Fruit fly (Drosophila melanogaster) whole organism, wandering third instar larva: ENCODE data around the gene CG7968.

Source experiments
- Abd-B ChIP-seq: fragments of >200 bp; optimal IDR thresholded peaks from 2 replicates; lab custom pipeline; 2017; ENCODE audit warnings: missing biosample characterization, missing genetic modification characterization
- CG32264 ChIP-seq: fragments of 200-800 bp; sonication (Bioruptor generic); optimal IDR thresholded peaks from 2 replicates; lab custom pipeline; 2016; ENCODE audit warnings: missing biosample characterization, missing genetic modification characterization
- CG9705 ChIP-seq: fragments of 200-800 bp; sonication (Bioruptor generic); optimal IDR thresholded peaks from 2 replicates; lab custom pipeline; 2018; ENCODE audit warnings: missing biosample characterization, mild to moderate bottlenecking, missing genetic modification characterization
- CrebA ChIP-seq: fragments of 200-800 bp; sonication (Bioruptor generic); optimal IDR thresholded peaks from 2 replicates; lab custom pipeline; 2016; ENCODE audit warnings: missing biosample characterization, mild to moderate bottlenecking, missing genetic modification characterization, borderline replicate concordance
- Dif ChIP-seq: fragments of 200-275, 200-300 bp; sonication (Bioruptor generic); optimal IDR thresholded peaks from 2 replicates; lab custom pipeline; 2018; ENCODE audit warnings: missing biosample characterization, missing genetic modification characterization; ENCODE audit not compliant: partially characterized antibody
- GATAd ChIP-seq: sonication (Bioruptor generic); optimal IDR thresholded peaks from 2 replicates; lab custom pipeline; 2016; ENCODE audit warnings: missing biosample characterization, missing genetic modification characterization
- HLH106 ChIP-seq: fragments of 200-800 bp; optimal IDR thresholded peaks from 3 replicates; lab custom pipeline; 2019; ENCODE audit warnings: missing biosample characterization, mild to moderate bottlenecking, missing genetic modification characterization, moderate library complexity
- Hnf4 ChIP-seq: fragments of 200-800 bp; sonication (Bioruptor generic); optimal IDR thresholded peaks from 2 replicates; lab custom pipeline; 2016; ENCODE audit warnings: missing biosample characterization, mild to moderate bottlenecking, missing genetic modification characterization
- Hr78 ChIP-seq: fragments of >200 bp; optimal IDR thresholded peaks from 2 replicates; lab custom pipeline; 2017; ENCODE audit warnings: missing biosample characterization, missing genetic modification characterization
- Hr83 ChIP-seq: fragments of 200-300 bp; sonication (Bioruptor generic); optimal IDR thresholded peaks from 2 replicates; lab custom pipeline; 2016; ENCODE audit warnings: missing biosample characterization, mild to moderate bottlenecking, missing genetic modification characterization, moderate library complexity; ENCODE audit not compliant: poor library complexity, severe bottlenecking
- Jra ChIP-seq: sonication (Bioruptor generic); optimal IDR thresholded peaks from 2 replicates; lab custom pipeline; 2016; ENCODE audit warnings: missing biosample characterization, missing genetic modification characterization
- Mio ChIP-seq: sonication (Bioruptor generic); optimal IDR thresholded peaks from 2 replicates; lab custom pipeline; 2016; ENCODE audit warnings: missing biosample characterization, missing genetic modification characterization
- Myc ChIP-seq: fragments of >200 bp; optimal IDR thresholded peaks from 2 replicates; lab custom pipeline; 2017
- N ChIP-seq: fragments of >200 bp; optimal IDR thresholded peaks from 2 replicates; lab custom pipeline; 2018; ENCODE audit warnings: missing biosample characterization, missing external identifiers, missing genetic modification characterization
- OdsH ChIP-seq: fragments of 200-800 bp; sonication (Bioruptor generic); optimal IDR thresholded peaks from 2 replicates; lab custom pipeline; 2016; ENCODE audit warnings: missing biosample characterization, mild to moderate bottlenecking, missing genetic modification characterization
- Rel ChIP-seq, 2 experiments: fragments of 200-800 bp; sonication (Bioruptor generic) in 1 of 2; optimal IDR thresholded peaks; 2 replicates in 1 of 2; 3 replicates in 1 of 2; lab custom pipeline; 2016 to 2019; ENCODE audit warnings: mild to moderate bottlenecking in 2 of 2, missing biosample characterization in 2 of 2, missing genetic modification characterization in 2 of 2, moderate library complexity in 1 of 2
- Sp1 ChIP-seq: fragments of 200-800 bp; sonication (Bioruptor generic); optimal IDR thresholded peaks from 3 replicates; lab custom pipeline; 2019; ENCODE audit warnings: missing biosample characterization, mild to moderate bottlenecking, missing genetic modification characterization, moderate library complexity
- Vsx2 ChIP-seq: fragments of 200-300, 225-300 bp; sonication (Bioruptor generic); optimal IDR thresholded peaks from 2 replicates; lab custom pipeline; 2018; ENCODE audit warnings: missing biosample characterization, missing genetic modification characterization; ENCODE audit not compliant: partially characterized antibody
- br ChIP-seq: fragments of 200-800 bp; sonication (Bioruptor generic); optimal IDR thresholded peaks from 2 replicates; lab custom pipeline; 2016; ENCODE audit warnings: missing biosample characterization, missing genetic modification characterization
- brk ChIP-seq: fragments of 200-800 bp; sonication (Bioruptor generic); optimal IDR thresholded peaks from 2 replicates; lab custom pipeline; 2016; ENCODE audit warnings: missing biosample characterization, mild to moderate bottlenecking, missing genetic modification characterization
- dl ChIP-seq, 2 experiments: fragments of 175-275, 200-275 bp in 1 of 2; fragments of 200-275 bp in 1 of 2; sonication (Bioruptor generic); optimal IDR thresholded peaks; lab custom pipeline; 2018; ENCODE audit warnings: mild to moderate bottlenecking in 2 of 2, missing biosample characterization in 2 of 2, missing genetic modification characterization in 2 of 2, moderate library complexity in 2 of 2; ENCODE audit not compliant: partially characterized antibody in 2 of 2, insufficient read depth in 1 of 2
- dmrt93B ChIP-seq: fragments of 200-800 bp; sonication (Bioruptor generic); optimal IDR thresholded peaks from 2 replicates; lab custom pipeline; 2018; ENCODE audit warnings: missing biosample characterization, mild to moderate bottlenecking, missing genetic modification characterization
- dsf ChIP-seq: sonication (Bioruptor generic); optimal IDR thresholded peaks from 2 replicates; lab custom pipeline; 2016; ENCODE audit warnings: missing biosample characterization, missing genetic modification characterization, borderline replicate concordance
- ey ChIP-seq: fragments of 200-800 bp; sonication (Bioruptor generic); optimal IDR thresholded peaks from 2 replicates; lab custom pipeline; 2016; ENCODE audit warnings: missing biosample characterization, missing genetic modification characterization
- foxo ChIP-seq, 2 experiments: fragments of 200-800 bp; sonication (Bioruptor generic); optimal IDR thresholded peaks; 2 replicates in 1 of 2; 3 replicates in 1 of 2; lab custom pipeline; 2016 to 2017; ENCODE audit warnings: missing biosample characterization in 2 of 2, missing genetic modification characterization in 2 of 2
- fru ChIP-seq: fragments of 200-800 bp; sonication (Bioruptor generic); optimal IDR thresholded peaks from 3 replicates; lab custom pipeline; 2016; ENCODE audit warnings: missing biosample characterization, mild to moderate bottlenecking, missing genetic modification characterization
- h ChIP-seq: fragments of 200-800 bp; sonication (Bioruptor generic); optimal IDR thresholded peaks from 3 replicates; lab custom pipeline; 2016; ENCODE audit warnings: missing biosample characterization, mild to moderate bottlenecking, missing genetic modification characterization
- lola ChIP-seq: fragments of >200 bp; optimal IDR thresholded peaks from 2 replicates; lab custom pipeline; 2017; ENCODE audit warnings: missing biosample characterization, missing genetic modification characterization
- psq ChIP-seq: fragments of 200-800 bp; sonication (Bioruptor generic); optimal IDR thresholded peaks from 3 replicates; lab custom pipeline; 2017; ENCODE audit warnings: missing biosample characterization, mild to moderate bottlenecking, missing genetic modification characterization, moderate library complexity
- rgr ChIP-seq: fragments of 200-800 bp; sonication (Bioruptor generic); optimal IDR thresholded peaks from 3 replicates; lab custom pipeline; 2016; ENCODE audit warnings: missing biosample characterization, mild to moderate bottlenecking, missing genetic modification characterization
- sv ChIP-seq: fragments of 200-800 bp; sonication (Bioruptor generic); optimal IDR thresholded peaks from 3 replicates; lab custom pipeline; 2016; ENCODE audit warnings: missing biosample characterization, missing genetic modification characterization
- tai ChIP-seq: sonication (Bioruptor generic); optimal IDR thresholded peaks from 2 replicates; lab custom pipeline; 2016; ENCODE audit warnings: missing biosample characterization, missing genetic modification characterization
- usp ChIP-seq: fragments of >200 bp; optimal IDR thresholded peaks from 2 replicates; lab custom pipeline; 2017; ENCODE audit warnings: missing biosample characterization, missing genetic modification characterization

The CG7968 gene

dm6 chr2L:13881939-13882338, 32.7 kb downstream of the CG7968 start:
- TF ChIP-seq rgr (GFP tag; lab: Kevin White, UChicago) (peak; percentile 80), dsf (GFP tag; lab: Kevin White, UChicago) (peak; percentile 22), Sp1 (GFP tag; lab: Kevin White, UChicago) (peak; percentile 29), Abd-B (no peak), Dif (GFP tag; lab: Kevin White, UChicago) (no peak), Hr78 (GFP tag; lab: Kevin White, UChicago) (no peak), usp (no peak), Jra (GFP tag; lab: Kevin White, UChicago) (peak; percentile 48), brk (GFP tag; lab: Kevin White, UChicago) (peak; percentile 48), tai (GFP tag; lab: Kevin White, UChicago) (peak; percentile 54), Rel (GFP tag; optimal IDR thresholded peaks at IDR 0.05; lab: Kevin White, UChicago) (no peak), Rel (tag; optimal IDR thresholded peaks at IDR 0.05; lab: Kevin White, UChicago) (no peak), ey (GFP tag; lab: Kevin White, UChicago) (peak; percentile 4), h (GFP tag; lab: Kevin White, UChicago) (peak; percentile 78), dmrt93B (GFP tag; lab: Kevin White, UChicago) (peak; percentile 26), fru (GFP tag; lab: Kevin White, UChicago) (no peak), OdsH (GFP tag; lab: Kevin White, UChicago) (peak; percentile 56), CG9705 (GFP tag; lab: Kevin White, UChicago) (peak; percentile 22), br (GFP tag; lab: Kevin White, UChicago) (peak; percentile 29), HLH106 (tag; lab: Kevin White, UChicago) (peak; percentile 10), lola (GFP tag; lab: Kevin White, UChicago) (no peak), Vsx2 (GFP tag; lab: Kevin White, UChicago) (no peak), psq (GFP tag; lab: Kevin White, UChicago) (peak; percentile 26), GATAd (GFP tag; lab: Kevin White, UChicago) (peak; percentile 10), Hr83 (GFP tag; lab: Kevin White, UChicago) (peak; percentile 79), dl (GFP tag; optimal IDR thresholded peaks at IDR 0.05; lab: Kevin White, UChicago; ENCODE audit: insufficient read depth in 1 of 2, partially characterized antibody in 2 of 2) (no peak), CG32264 (GFP tag; lab: Kevin White, UChicago) (peak; percentile 44), Hnf4 (peak; percentile 76), CrebA (GFP tag; lab: Kevin White, UChicago) (no peak)

- no peak for TF ChIP-seq Hr78 (GFP tag; lab: Kevin White, UChicago)
- no peak for TF ChIP-seq Jra (GFP tag; lab: Kevin White, UChicago)
- no peak for TF ChIP-seq dmrt93B (GFP tag; lab: Kevin White, UChicago)
- TF ChIP-seq sv (GFP tag; lab: Kevin White, UChicago), result no peak
- TF ChIP-seq h (GFP tag; lab: Kevin White, UChicago), result no peak
- TF ChIP-seq Myc (lab: Kevin White, UChicago), result no peak
- TF ChIP-seq rgr (GFP tag; lab: Kevin White, UChicago), result no peak
- no peak for TF ChIP-seq OdsH (GFP tag; lab: Kevin White, UChicago)
- TF ChIP-seq brk (GFP tag; lab: Kevin White, UChicago), result no peak
- no peak for TF ChIP-seq CG9705 (GFP tag; lab: Kevin White, UChicago)
- no peak for TF ChIP-seq tai (GFP tag; lab: Kevin White, UChicago)
- TF ChIP-seq Sp1 (GFP tag; lab: Kevin White, UChicago), result no peak
- no peak for TF ChIP-seq foxo (GFP tag; optimal IDR thresholded peaks at IDR 0.05; lab: Kevin White, UChicago)
- TF ChIP-seq HLH106 (tag; lab: Kevin White, UChicago), result no peak
- TF ChIP-seq ey (GFP tag; lab: Kevin White, UChicago), result no peak
- no peak for TF ChIP-seq dsf (GFP tag; lab: Kevin White, UChicago)
- no peak for TF ChIP-seq Mio (GFP tag; lab: Kevin White, UChicago)
- TF ChIP-seq CrebA (GFP tag; lab: Kevin White, UChicago), result no peak
- no peak for TF ChIP-seq N (GFP tag; lab: Kevin White, UChicago)
Measured at dm6 chr2L:13884063-13884656, 35.0 kb downstream of the CG7968 start.
